Fruit fly (Drosophila melanogaster) whole organism, wandering third instar larva: ENCODE measurements around the gene Actn.

Experiments
- Abd-B ChIP-seq: fragments of >200 bp; optimal IDR thresholded peaks from 2 replicates; lab custom pipeline; 2017; ENCODE audit warnings: missing biosample characterization, missing genetic modification characterization
- CG32264 ChIP-seq: fragments of 200-800 bp; sonication (Bioruptor generic); optimal IDR thresholded peaks from 2 replicates; lab custom pipeline; 2016; ENCODE audit warnings: missing biosample characterization, missing genetic modification characterization
- CG9705 ChIP-seq: fragments of 200-800 bp; sonication (Bioruptor generic); optimal IDR thresholded peaks from 2 replicates; lab custom pipeline; 2018; ENCODE audit warnings: missing biosample characterization, mild to moderate bottlenecking, missing genetic modification characterization
- CrebA ChIP-seq: fragments of 200-800 bp; sonication (Bioruptor generic); optimal IDR thresholded peaks from 2 replicates; lab custom pipeline; 2016; ENCODE audit warnings: missing biosample characterization, mild to moderate bottlenecking, missing genetic modification characterization, borderline replicate concordance
- Dfd ChIP-seq: fragments of >200 bp; optimal IDR thresholded peaks from 2 replicates; lab custom pipeline; 2017; ENCODE audit warnings: missing biosample characterization, missing genetic modification characterization
- Dif ChIP-seq: fragments of 200-275, 200-300 bp; sonication (Bioruptor generic); optimal IDR thresholded peaks from 2 replicates; lab custom pipeline; 2018; ENCODE audit warnings: missing biosample characterization, missing genetic modification characterization; ENCODE audit not compliant: partially characterized antibody
- GATAd ChIP-seq: sonication (Bioruptor generic); optimal IDR thresholded peaks from 2 replicates; lab custom pipeline; 2016; ENCODE audit warnings: missing biosample characterization, missing genetic modification characterization
- HLH106 ChIP-seq: fragments of 200-800 bp; optimal IDR thresholded peaks from 3 replicates; lab custom pipeline; 2019; ENCODE audit warnings: missing biosample characterization, mild to moderate bottlenecking, missing genetic modification characterization, moderate library complexity
- Hnf4 ChIP-seq: fragments of 200-800 bp; sonication (Bioruptor generic); optimal IDR thresholded peaks from 2 replicates; lab custom pipeline; 2016; ENCODE audit warnings: missing biosample characterization, mild to moderate bottlenecking, missing genetic modification characterization
- Hr78 ChIP-seq: fragments of >200 bp; optimal IDR thresholded peaks from 2 replicates; lab custom pipeline; 2017; ENCODE audit warnings: missing biosample characterization, missing genetic modification characterization
- Hr83 ChIP-seq: fragments of 200-300 bp; sonication (Bioruptor generic); optimal IDR thresholded peaks from 2 replicates; lab custom pipeline; 2016; ENCODE audit warnings: missing biosample characterization, mild to moderate bottlenecking, missing genetic modification characterization, moderate library complexity; ENCODE audit not compliant: poor library complexity, severe bottlenecking
- Jra ChIP-seq: sonication (Bioruptor generic); optimal IDR thresholded peaks from 2 replicates; lab custom pipeline; 2016; ENCODE audit warnings: missing biosample characterization, missing genetic modification characterization
- Mio ChIP-seq: sonication (Bioruptor generic); optimal IDR thresholded peaks from 2 replicates; lab custom pipeline; 2016; ENCODE audit warnings: missing biosample characterization, missing genetic modification characterization
- Myc ChIP-seq: fragments of >200 bp; optimal IDR thresholded peaks from 2 replicates; lab custom pipeline; 2017
- N ChIP-seq: fragments of >200 bp; optimal IDR thresholded peaks from 2 replicates; lab custom pipeline; 2018; ENCODE audit warnings: missing biosample characterization, missing external identifiers, missing genetic modification characterization
- OdsH ChIP-seq: fragments of 200-800 bp; sonication (Bioruptor generic); optimal IDR thresholded peaks from 2 replicates; lab custom pipeline; 2016; ENCODE audit warnings: missing biosample characterization, mild to moderate bottlenecking, missing genetic modification characterization
- Rel ChIP-seq, 2 experiments: fragments of 200-800 bp; sonication (Bioruptor generic) in 1 of 2; optimal IDR thresholded peaks; 2 replicates in 1 of 2; 3 replicates in 1 of 2; lab custom pipeline; 2016 to 2019; ENCODE audit warnings: mild to moderate bottlenecking in 2 of 2, missing biosample characterization in 2 of 2, missing genetic modification characterization in 2 of 2, moderate library complexity in 1 of 2
- Sp1 ChIP-seq: fragments of 200-800 bp; sonication (Bioruptor generic); optimal IDR thresholded peaks from 3 replicates; lab custom pipeline; 2019; ENCODE audit warnings: missing biosample characterization, mild to moderate bottlenecking, missing genetic modification characterization, moderate library complexity
- Vsx2 ChIP-seq: fragments of 200-300, 225-300 bp; sonication (Bioruptor generic); optimal IDR thresholded peaks from 2 replicates; lab custom pipeline; 2018; ENCODE audit warnings: missing biosample characterization, missing genetic modification characterization; ENCODE audit not compliant: partially characterized antibody
- br ChIP-seq: fragments of 200-800 bp; sonication (Bioruptor generic); optimal IDR thresholded peaks from 2 replicates; lab custom pipeline; 2016; ENCODE audit warnings: missing biosample characterization, missing genetic modification characterization
- brk ChIP-seq: fragments of 200-800 bp; sonication (Bioruptor generic); optimal IDR thresholded peaks from 2 replicates; lab custom pipeline; 2016; ENCODE audit warnings: missing biosample characterization, mild to moderate bottlenecking, missing genetic modification characterization
- dl ChIP-seq, 2 experiments: fragments of 175-275, 200-275 bp in 1 of 2; fragments of 200-275 bp in 1 of 2; sonication (Bioruptor generic); optimal IDR thresholded peaks; lab custom pipeline; 2018; ENCODE audit warnings: mild to moderate bottlenecking in 2 of 2, missing biosample characterization in 2 of 2, missing genetic modification characterization in 2 of 2, moderate library complexity in 2 of 2; ENCODE audit not compliant: partially characterized antibody in 2 of 2, insufficient read depth in 1 of 2
- dmrt93B ChIP-seq: fragments of 200-800 bp; sonication (Bioruptor generic); optimal IDR thresholded peaks from 2 replicates; lab custom pipeline; 2018; ENCODE audit warnings: missing biosample characterization, mild to moderate bottlenecking, missing genetic modification characterization
- dsf ChIP-seq: sonication (Bioruptor generic); optimal IDR thresholded peaks from 2 replicates; lab custom pipeline; 2016; ENCODE audit warnings: missing biosample characterization, missing genetic modification characterization, borderline replicate concordance
- ey ChIP-seq: fragments of 200-800 bp; sonication (Bioruptor generic); optimal IDR thresholded peaks from 2 replicates; lab custom pipeline; 2016; ENCODE audit warnings: missing biosample characterization, missing genetic modification characterization
- foxo ChIP-seq, 2 experiments: fragments of 200-800 bp; sonication (Bioruptor generic); optimal IDR thresholded peaks; 2 replicates in 1 of 2; 3 replicates in 1 of 2; lab custom pipeline; 2016 to 2017; ENCODE audit warnings: missing biosample characterization in 2 of 2, missing genetic modification characterization in 2 of 2
- fru ChIP-seq: fragments of 200-800 bp; sonication (Bioruptor generic); optimal IDR thresholded peaks from 3 replicates; lab custom pipeline; 2016; ENCODE audit warnings: missing biosample characterization, mild to moderate bottlenecking, missing genetic modification characterization
- h ChIP-seq: fragments of 200-800 bp; sonication (Bioruptor generic); optimal IDR thresholded peaks from 3 replicates; lab custom pipeline; 2016; ENCODE audit warnings: missing biosample characterization, mild to moderate bottlenecking, missing genetic modification characterization
- jim ChIP-seq: fragments of 175-275, 200-325 bp; sonication (Bioruptor generic); optimal IDR thresholded peaks from 2 replicates; lab custom pipeline; 2016; ENCODE audit warnings: missing biosample characterization, mild to moderate bottlenecking, missing genetic modification characterization
- lola ChIP-seq: fragments of >200 bp; optimal IDR thresholded peaks from 2 replicates; lab custom pipeline; 2017; ENCODE audit warnings: missing biosample characterization, missing genetic modification characterization
- pan ChIP-seq: fragments of >200 bp; optimal IDR thresholded peaks from 2 replicates; lab custom pipeline; 2017
- psq ChIP-seq: fragments of 200-800 bp; sonication (Bioruptor generic); optimal IDR thresholded peaks from 3 replicates; lab custom pipeline; 2017; ENCODE audit warnings: missing biosample characterization, mild to moderate bottlenecking, missing genetic modification characterization, moderate library complexity
- rgr ChIP-seq: fragments of 200-800 bp; sonication (Bioruptor generic); optimal IDR thresholded peaks from 3 replicates; lab custom pipeline; 2016; ENCODE audit warnings: missing biosample characterization, mild to moderate bottlenecking, missing genetic modification characterization
- sage ChIP-seq: fragments of 200-800 bp; sonication (Bioruptor generic); optimal IDR thresholded peaks from 2 replicates; lab custom pipeline; 2016; ENCODE audit warnings: missing biosample characterization, mild to moderate bottlenecking, missing genetic modification characterization
- sv ChIP-seq: fragments of 200-800 bp; sonication (Bioruptor generic); optimal IDR thresholded peaks from 3 replicates; lab custom pipeline; 2016; ENCODE audit warnings: missing biosample characterization, missing genetic modification characterization
- tai ChIP-seq: sonication (Bioruptor generic); optimal IDR thresholded peaks from 2 replicates; lab custom pipeline; 2016; ENCODE audit warnings: missing biosample characterization, missing genetic modification characterization
- usp ChIP-seq: fragments of >200 bp; optimal IDR thresholded peaks from 2 replicates; lab custom pipeline; 2017; ENCODE audit warnings: missing biosample characterization, missing genetic modification characterization
- woc ChIP-seq: sonication (Bioruptor generic); optimal IDR thresholded peaks from 2 replicates; lab custom pipeline; 2016; ENCODE audit warnings: missing biosample characterization, mild to moderate bottlenecking, missing genetic modification characterization

The Actn gene

DNA sequence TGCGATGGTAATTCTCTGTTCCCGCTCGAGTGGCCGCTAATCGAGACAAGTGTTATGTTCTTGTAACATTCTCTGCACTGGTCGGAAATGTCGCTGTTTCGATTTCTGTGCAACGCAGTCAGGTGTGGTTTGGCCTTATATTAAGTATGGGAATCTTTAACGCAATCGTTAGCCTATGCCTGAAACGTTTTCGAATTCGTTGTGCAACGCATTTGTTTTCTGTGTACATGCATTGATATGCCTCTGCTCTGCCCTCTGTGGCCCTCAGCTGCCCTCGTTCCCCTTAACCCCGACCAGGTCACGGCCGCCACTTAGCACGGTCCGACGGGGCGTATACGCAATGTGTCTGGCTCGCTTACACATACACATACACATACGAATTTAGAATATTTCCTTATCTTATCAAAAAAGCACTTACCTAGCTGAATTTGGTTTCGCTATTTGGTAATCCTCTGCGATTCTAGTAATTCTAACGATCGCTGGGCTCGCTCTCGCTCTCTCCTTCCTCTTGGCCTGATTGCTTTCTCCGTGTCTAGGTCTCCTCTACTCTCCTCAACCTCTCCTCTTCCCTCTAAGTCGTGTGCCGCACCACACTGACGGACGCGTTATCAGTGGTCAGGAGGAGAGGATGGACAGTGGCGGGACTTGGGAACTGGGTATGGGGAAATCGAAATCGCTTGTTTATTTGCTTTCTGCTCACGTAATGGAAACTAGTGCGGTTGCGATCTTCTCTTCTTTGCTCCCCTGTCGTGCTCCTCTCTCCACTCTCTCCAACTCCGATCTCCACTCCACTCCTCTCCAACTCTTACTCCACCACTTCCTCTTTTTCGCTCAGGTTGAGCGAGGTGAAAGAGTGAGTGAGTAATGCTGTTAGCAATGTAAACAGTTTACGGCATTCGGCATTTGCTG is 6.9 kb upstream of the Actn start:
- TF ChIP-seq tai (GFP tag; lab: Kevin White, UChicago) (no peak), HLH106 (tag; lab: Kevin White, UChicago) (peak; percentile 11), h (peak; percentile 67), Hr83 (GFP tag; lab: Kevin White, UChicago) (no peak), Hnf4 (no peak), br (GFP tag; lab: Kevin White, UChicago) (peak; percentile 75)

DNA sequence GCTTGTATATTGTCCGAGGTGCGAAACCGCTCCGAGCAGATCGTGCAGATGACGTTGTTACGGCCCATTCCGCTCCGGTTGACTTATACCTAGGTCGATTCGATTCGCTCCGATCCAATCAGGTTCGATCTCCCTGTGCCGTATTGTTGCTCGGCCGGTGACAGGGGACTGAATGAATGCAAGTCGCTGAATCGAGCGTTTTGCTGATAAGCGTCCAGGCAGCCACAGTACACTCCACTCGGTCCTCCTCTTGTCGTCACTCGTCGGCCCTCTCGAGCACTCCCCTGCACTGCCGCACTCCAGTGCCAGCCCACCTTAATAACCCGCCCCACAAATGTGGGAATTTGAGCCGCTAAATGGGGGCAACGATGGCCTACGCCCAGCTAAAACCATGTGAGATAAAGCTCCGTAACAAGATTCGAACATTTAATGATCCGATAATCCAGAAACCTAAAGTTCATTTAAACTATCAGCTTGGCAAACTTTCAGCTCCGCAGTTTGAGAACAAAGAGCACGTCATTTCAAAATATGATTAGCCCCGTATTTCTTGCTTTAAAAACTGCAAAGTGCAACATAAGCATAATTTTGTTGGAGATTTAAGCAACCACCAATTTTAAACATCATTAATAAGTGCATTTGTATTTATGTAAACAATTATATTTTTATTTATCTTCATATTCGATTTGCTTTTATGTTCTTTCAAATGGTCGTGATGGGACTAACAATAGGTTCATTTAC is 1.7 kb upstream of the Actn start, which contains the start of gene CG4325:
TSS of gene CG4325 (minus strand) at position 159 of the 738 bp plus-strand sequence.
- peak; percentile 37 for TF ChIP-seq Dif (GFP tag; lab: Kevin White, UChicago)
- no peak for TF ChIP-seq jim (GFP tag; lab: Kevin White, UChicago)
- no peak for TF ChIP-seq HLH106 (tag; lab: Kevin White, UChicago)
- TF ChIP-seq sv (GFP tag; lab: Kevin White, UChicago), result no peak
- TF ChIP-seq woc (GFP tag; lab: Kevin White, UChicago), result no peak
- peak; percentile 0 for TF ChIP-seq br (GFP tag; lab: Kevin White, UChicago)
- TF ChIP-seq Mio (GFP tag; lab: Kevin White, UChicago), result no peak
- TF ChIP-seq lola (GFP tag; lab: Kevin White, UChicago), result no peak
- TF ChIP-seq, all 38 proteins: peak for 2

DNA sequence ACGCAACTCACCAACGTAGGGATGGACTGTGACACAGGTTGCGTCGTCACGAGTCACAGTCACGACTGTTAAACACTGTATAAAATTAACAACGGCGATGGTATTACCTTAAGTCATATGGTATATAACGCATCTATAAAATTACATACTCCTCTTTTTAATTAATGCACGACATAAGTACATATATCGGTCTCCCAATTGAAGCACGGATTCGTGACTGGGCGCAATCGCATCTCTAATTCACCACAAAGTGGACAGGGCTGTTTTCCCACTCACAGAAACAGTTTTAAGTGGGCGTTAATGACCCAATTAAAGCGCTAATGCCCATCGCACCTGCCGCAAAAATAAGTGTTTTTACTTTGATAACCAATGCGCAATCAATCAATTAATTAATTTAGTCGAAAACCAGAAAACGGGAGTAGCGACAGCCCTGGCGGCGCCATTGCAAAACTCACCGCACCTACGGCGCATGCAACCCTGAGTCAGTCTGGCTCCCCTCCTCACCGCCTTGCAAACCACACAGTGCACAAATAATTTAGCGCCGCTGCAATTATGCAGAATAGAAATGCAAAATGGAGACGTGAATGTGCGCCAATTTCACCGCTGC is 696 bp downstream of the Actn start, which contains the start of gene CG4313:
TSS of gene CG4313 (plus strand) at position 557 of the 607 bp plus-strand sequence.
- TF ChIP-seq CG32264 (GFP tag; lab: Kevin White, UChicago), result no peak
- TF ChIP-seq Vsx2 (GFP tag; lab: Kevin White, UChicago), result no peak
- TF ChIP-seq rgr (GFP tag; lab: Kevin White, UChicago), result peak; percentile 67
- peak; percentile 64 for TF ChIP-seq CG9705
- peak; percentile 60 for TF ChIP-seq dmrt93B (GFP tag; lab: Kevin White, UChicago)
- TF ChIP-seq GATAd (GFP tag; lab: Kevin White, UChicago), result peak; percentile 33
- TF ChIP-seq Jra (GFP tag; lab: Kevin White, UChicago), result peak; percentile 76
- no peak for TF ChIP-seq dsf (GFP tag; lab: Kevin White, UChicago)
- TF ChIP-seq sage (GFP tag; lab: Kevin White, UChicago), result peak; percentile 41
- TF ChIP-seq Hnf4, result peak; percentile 68
- TF ChIP-seq Dfd, result no peak
- peak; percentile 60 for TF ChIP-seq psq
- no peak for TF ChIP-seq lola (GFP tag; lab: Kevin White, UChicago)
- peak; percentile 82 for TF ChIP-seq woc (GFP tag; lab: Kevin White, UChicago)
- peak; percentile 72 for TF ChIP-seq ey
- TF ChIP-seq pan (lab: Kevin White, UChicago), result no peak
- TF ChIP-seq Mio (GFP tag; lab: Kevin White, UChicago), result no peak
- TF ChIP-seq CrebA (GFP tag; lab: Kevin White, UChicago), result no peak
- no peak for TF ChIP-seq jim (GFP tag; lab: Kevin White, UChicago)
- no peak for TF ChIP-seq Abd-B
- no peak for TF ChIP-seq Hr83 (GFP tag; lab: Kevin White, UChicago)
- TF ChIP-seq OdsH (GFP tag; lab: Kevin White, UChicago), result peak; percentile 67
- peak; percentile 74 for TF ChIP-seq Sp1
- TF ChIP-seq Dif (GFP tag; lab: Kevin White, UChicago), result no peak
- peak; percentile 80 for TF ChIP-seq HLH106 (tag; lab: Kevin White, UChicago)
- TF ChIP-seq Hr78, result no peak
- peak; percentile 54 for TF ChIP-seq sv (GFP tag; lab: Kevin White, UChicago)
- TF ChIP-seq N (GFP tag; lab: Kevin White, UChicago), result no peak
- no peak for TF ChIP-seq usp
- no peak for TF ChIP-seq brk
- TF ChIP-seq Myc (lab: Kevin White, UChicago), result peak; percentile 89
- no peak for TF ChIP-seq dl (GFP tag; optimal IDR thresholded peaks at IDR 0.05; lab: Kevin White, UChicago; ENCODE audit: insufficient read depth in 1 of 2, partially characterized antibody in 2 of 2)
- TF ChIP-seq fru (GFP tag; lab: Kevin White, UChicago), result peak; percentile 80
- TF ChIP-seq Rel (GFP tag; optimal IDR thresholded peaks at IDR 0.05; lab: Kevin White, UChicago), result no peak
- peak; percentile 28 for TF ChIP-seq Rel (tag; optimal IDR thresholded peaks at IDR 0.05; lab: Kevin White, UChicago)
- TF ChIP-seq foxo (GFP tag; optimal IDR thresholded peaks at IDR 0.05; lab: Kevin White, UChicago), result peak in 1 of 2 experiments; percentile 81
- peak; percentile 81 for TF ChIP-seq h
- peak; percentile 75 for TF ChIP-seq br (GFP tag; lab: Kevin White, UChicago)
